Fruit fly (Drosophila melanogaster) whole organism, wandering third instar larva: Measurements from ENCODE around the gene beta-Spec.

Experiments
- CG32264 ChIP-seq: fragments of 200-800 bp; sonication (Bioruptor generic); optimal IDR thresholded peaks from 2 replicates; lab custom pipeline; 2016; ENCODE audit warnings: missing biosample characterization, missing genetic modification characterization
- CG9705 ChIP-seq: fragments of 200-800 bp; sonication (Bioruptor generic); optimal IDR thresholded peaks from 2 replicates; lab custom pipeline; 2018; ENCODE audit warnings: missing biosample characterization, mild to moderate bottlenecking, missing genetic modification characterization
- CrebA ChIP-seq: fragments of 200-800 bp; sonication (Bioruptor generic); optimal IDR thresholded peaks from 2 replicates; lab custom pipeline; 2016; ENCODE audit warnings: missing biosample characterization, mild to moderate bottlenecking, missing genetic modification characterization, borderline replicate concordance
- Dfd ChIP-seq: fragments of >200 bp; optimal IDR thresholded peaks from 2 replicates; lab custom pipeline; 2017; ENCODE audit warnings: missing biosample characterization, missing genetic modification characterization
- Dif ChIP-seq: fragments of 200-275, 200-300 bp; sonication (Bioruptor generic); optimal IDR thresholded peaks from 2 replicates; lab custom pipeline; 2018; ENCODE audit warnings: missing biosample characterization, missing genetic modification characterization; ENCODE audit not compliant: partially characterized antibody
- GATAd ChIP-seq: sonication (Bioruptor generic); optimal IDR thresholded peaks from 2 replicates; lab custom pipeline; 2016; ENCODE audit warnings: missing biosample characterization, missing genetic modification characterization
- HLH106 ChIP-seq: fragments of 200-800 bp; optimal IDR thresholded peaks from 3 replicates; lab custom pipeline; 2019; ENCODE audit warnings: missing biosample characterization, mild to moderate bottlenecking, missing genetic modification characterization, moderate library complexity
- Hnf4 ChIP-seq: fragments of 200-800 bp; sonication (Bioruptor generic); optimal IDR thresholded peaks from 2 replicates; lab custom pipeline; 2016; ENCODE audit warnings: missing biosample characterization, mild to moderate bottlenecking, missing genetic modification characterization
- Hr83 ChIP-seq: fragments of 200-300 bp; sonication (Bioruptor generic); optimal IDR thresholded peaks from 2 replicates; lab custom pipeline; 2016; ENCODE audit warnings: missing biosample characterization, mild to moderate bottlenecking, missing genetic modification characterization, moderate library complexity; ENCODE audit not compliant: poor library complexity, severe bottlenecking
- Jra ChIP-seq: sonication (Bioruptor generic); optimal IDR thresholded peaks from 2 replicates; lab custom pipeline; 2016; ENCODE audit warnings: missing biosample characterization, missing genetic modification characterization
- Mio ChIP-seq: sonication (Bioruptor generic); optimal IDR thresholded peaks from 2 replicates; lab custom pipeline; 2016; ENCODE audit warnings: missing biosample characterization, missing genetic modification characterization
- Myc ChIP-seq: fragments of >200 bp; optimal IDR thresholded peaks from 2 replicates; lab custom pipeline; 2017
- N ChIP-seq: fragments of >200 bp; optimal IDR thresholded peaks from 2 replicates; lab custom pipeline; 2018; ENCODE audit warnings: missing biosample characterization, missing external identifiers, missing genetic modification characterization
- OdsH ChIP-seq: fragments of 200-800 bp; sonication (Bioruptor generic); optimal IDR thresholded peaks from 2 replicates; lab custom pipeline; 2016; ENCODE audit warnings: missing biosample characterization, mild to moderate bottlenecking, missing genetic modification characterization
- Rel ChIP-seq, 2 experiments: fragments of 200-800 bp; sonication (Bioruptor generic) in 1 of 2; optimal IDR thresholded peaks; 2 replicates in 1 of 2; 3 replicates in 1 of 2; lab custom pipeline; 2016 to 2019; ENCODE audit warnings: mild to moderate bottlenecking in 2 of 2, missing biosample characterization in 2 of 2, missing genetic modification characterization in 2 of 2, moderate library complexity in 1 of 2
- Sp1 ChIP-seq: fragments of 200-800 bp; sonication (Bioruptor generic); optimal IDR thresholded peaks from 3 replicates; lab custom pipeline; 2019; ENCODE audit warnings: missing biosample characterization, mild to moderate bottlenecking, missing genetic modification characterization, moderate library complexity
- Vsx2 ChIP-seq: fragments of 200-300, 225-300 bp; sonication (Bioruptor generic); optimal IDR thresholded peaks from 2 replicates; lab custom pipeline; 2018; ENCODE audit warnings: missing biosample characterization, missing genetic modification characterization; ENCODE audit not compliant: partially characterized antibody
- br ChIP-seq: fragments of 200-800 bp; sonication (Bioruptor generic); optimal IDR thresholded peaks from 2 replicates; lab custom pipeline; 2016; ENCODE audit warnings: missing biosample characterization, missing genetic modification characterization
- brk ChIP-seq: fragments of 200-800 bp; sonication (Bioruptor generic); optimal IDR thresholded peaks from 2 replicates; lab custom pipeline; 2016; ENCODE audit warnings: missing biosample characterization, mild to moderate bottlenecking, missing genetic modification characterization
- dl ChIP-seq, 2 experiments: fragments of 175-275, 200-275 bp in 1 of 2; fragments of 200-275 bp in 1 of 2; sonication (Bioruptor generic); optimal IDR thresholded peaks; lab custom pipeline; 2018; ENCODE audit warnings: mild to moderate bottlenecking in 2 of 2, missing biosample characterization in 2 of 2, missing genetic modification characterization in 2 of 2, moderate library complexity in 2 of 2; ENCODE audit not compliant: partially characterized antibody in 2 of 2, insufficient read depth in 1 of 2
- ey ChIP-seq: fragments of 200-800 bp; sonication (Bioruptor generic); optimal IDR thresholded peaks from 2 replicates; lab custom pipeline; 2016; ENCODE audit warnings: missing biosample characterization, missing genetic modification characterization
- foxo ChIP-seq, 2 experiments: fragments of 200-800 bp; sonication (Bioruptor generic); optimal IDR thresholded peaks; 2 replicates in 1 of 2; 3 replicates in 1 of 2; lab custom pipeline; 2016 to 2017; ENCODE audit warnings: missing biosample characterization in 2 of 2, missing genetic modification characterization in 2 of 2
- fru ChIP-seq: fragments of 200-800 bp; sonication (Bioruptor generic); optimal IDR thresholded peaks from 3 replicates; lab custom pipeline; 2016; ENCODE audit warnings: missing biosample characterization, mild to moderate bottlenecking, missing genetic modification characterization
- h ChIP-seq: fragments of 200-800 bp; sonication (Bioruptor generic); optimal IDR thresholded peaks from 3 replicates; lab custom pipeline; 2016; ENCODE audit warnings: missing biosample characterization, mild to moderate bottlenecking, missing genetic modification characterization
- lola ChIP-seq: fragments of >200 bp; optimal IDR thresholded peaks from 2 replicates; lab custom pipeline; 2017; ENCODE audit warnings: missing biosample characterization, missing genetic modification characterization
- pan ChIP-seq: fragments of >200 bp; optimal IDR thresholded peaks from 2 replicates; lab custom pipeline; 2017
- psq ChIP-seq: fragments of 200-800 bp; sonication (Bioruptor generic); optimal IDR thresholded peaks from 3 replicates; lab custom pipeline; 2017; ENCODE audit warnings: missing biosample characterization, mild to moderate bottlenecking, missing genetic modification characterization, moderate library complexity
- rgr ChIP-seq: fragments of 200-800 bp; sonication (Bioruptor generic); optimal IDR thresholded peaks from 3 replicates; lab custom pipeline; 2016; ENCODE audit warnings: missing biosample characterization, mild to moderate bottlenecking, missing genetic modification characterization
- sage ChIP-seq: fragments of 200-800 bp; sonication (Bioruptor generic); optimal IDR thresholded peaks from 2 replicates; lab custom pipeline; 2016; ENCODE audit warnings: missing biosample characterization, mild to moderate bottlenecking, missing genetic modification characterization
- sv ChIP-seq: fragments of 200-800 bp; sonication (Bioruptor generic); optimal IDR thresholded peaks from 3 replicates; lab custom pipeline; 2016; ENCODE audit warnings: missing biosample characterization, missing genetic modification characterization
- tai ChIP-seq: sonication (Bioruptor generic); optimal IDR thresholded peaks from 2 replicates; lab custom pipeline; 2016; ENCODE audit warnings: missing biosample characterization, missing genetic modification characterization
- usp ChIP-seq: fragments of >200 bp; optimal IDR thresholded peaks from 2 replicates; lab custom pipeline; 2017; ENCODE audit warnings: missing biosample characterization, missing genetic modification characterization
- woc ChIP-seq: sonication (Bioruptor generic); optimal IDR thresholded peaks from 2 replicates; lab custom pipeline; 2016; ENCODE audit warnings: missing biosample characterization, mild to moderate bottlenecking, missing genetic modification characterization

The beta-Spec gene

DNA sequence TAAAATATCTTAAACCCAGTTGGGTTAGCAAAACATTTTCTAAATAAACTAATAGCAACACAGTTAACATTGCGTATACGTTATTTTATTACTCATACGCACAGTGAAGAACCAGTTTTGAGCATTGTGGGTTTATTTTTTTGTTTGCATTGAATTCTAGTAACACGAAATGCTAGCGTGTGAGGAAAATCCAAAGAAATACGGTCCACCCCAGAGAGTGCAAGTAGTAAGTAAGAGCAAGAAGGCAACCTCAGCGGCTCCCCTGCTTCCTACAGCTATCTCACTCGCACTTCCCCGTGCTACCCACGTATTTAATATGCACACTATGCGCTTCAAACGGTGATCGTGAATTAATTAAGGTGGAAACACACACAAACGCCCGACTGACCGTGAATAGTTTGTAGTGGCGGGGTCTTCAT, 32.2 kb upstream of the beta-Spec start (continued):
- TF ChIP-seq Vsx2 (GFP tag; lab: Kevin White, UChicago), result no peak
- TF ChIP-seq Dfd, result no peak
- peak; percentile 68 for TF ChIP-seq sage (GFP tag; lab: Kevin White, UChicago)

DNA sequence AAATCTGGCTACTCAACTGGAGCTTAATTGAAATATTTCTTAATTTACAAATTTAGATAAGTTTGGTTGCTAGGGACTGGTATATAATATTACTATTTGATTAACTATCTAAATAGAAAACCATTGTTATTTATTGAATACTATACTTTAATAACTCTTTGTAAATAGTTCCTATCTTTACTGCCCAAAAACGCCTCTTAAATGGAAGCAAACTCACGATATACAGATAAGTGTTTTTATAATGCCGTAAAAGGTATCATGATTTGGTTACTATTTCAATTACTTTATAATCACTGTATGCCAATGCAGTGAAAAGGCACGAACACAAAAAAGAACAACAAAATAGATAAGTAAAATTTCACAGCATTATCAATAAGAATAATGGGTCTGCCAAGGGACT, 31.3 kb upstream of the beta-Spec start:
- TF ChIP-seq Myc (lab: Kevin White, UChicago), result peak; percentile 52
- TF ChIP-seq N, result no peak

DNA sequence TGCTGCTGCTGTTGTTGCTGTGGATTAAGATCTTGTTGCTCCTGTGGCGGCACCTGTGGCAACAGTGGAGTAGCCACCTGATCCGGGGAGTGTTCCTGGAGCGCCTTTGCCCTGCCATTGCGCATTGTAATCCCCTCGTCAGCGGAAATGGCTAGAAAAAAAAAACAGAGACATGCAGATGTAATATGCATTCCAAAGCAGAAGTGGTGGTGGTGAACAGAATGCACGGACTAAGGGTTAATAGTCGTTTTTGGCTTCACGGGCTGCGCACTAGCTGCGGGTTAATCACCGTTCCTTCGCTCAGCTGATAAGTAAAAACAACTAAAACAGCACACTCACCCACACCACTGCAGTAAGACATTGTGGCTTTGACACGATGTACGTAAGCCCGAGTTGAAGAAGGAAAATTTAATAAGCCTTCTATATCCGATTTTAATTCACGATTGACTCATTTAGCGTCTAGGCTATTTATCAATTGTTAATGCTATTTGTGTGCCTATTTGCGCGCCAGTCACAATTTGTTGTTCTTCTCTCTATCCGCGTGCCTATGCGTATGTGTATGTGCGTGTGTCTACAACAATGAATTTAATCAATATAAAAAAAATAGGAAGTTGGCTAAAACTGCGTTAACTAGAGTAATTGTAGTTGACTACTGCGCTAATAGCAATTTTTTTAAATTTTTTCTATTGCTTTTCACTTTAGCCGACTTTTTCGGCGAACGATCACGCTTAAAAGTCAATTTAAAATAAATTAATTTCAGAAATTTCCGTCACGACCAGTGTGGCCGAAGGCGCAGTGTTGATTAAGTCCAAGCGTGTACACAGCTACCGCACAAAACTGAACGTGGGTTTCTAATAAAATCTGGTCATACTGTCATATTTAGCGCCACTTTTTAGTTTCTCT, 29.8 kb upstream of the beta-Spec start, which contains the start of gene stas:
TSS of gene stas (minus strand) at position 806 of the 903 bp plus-strand sequence.
- peak; percentile 16 for TF ChIP-seq rgr
- TF ChIP-seq Hr83, result peak; percentile 6
- peak; percentile 23 for TF ChIP-seq CG9705
- peak; percentile 20 for TF ChIP-seq br (GFP tag; lab: Kevin White, UChicago)
- TF ChIP-seq Jra, result no peak
- TF ChIP-seq fru (GFP tag; lab: Kevin White, UChicago), result peak; percentile 37
- peak; percentile 50 for TF ChIP-seq brk (GFP tag; lab: Kevin White, UChicago)
- no peak for TF ChIP-seq ey (GFP tag; lab: Kevin White, UChicago)
- TF ChIP-seq Hnf4 (GFP tag; lab: Kevin White, UChicago), result peak; percentile 21
- peak; percentile 15 for TF ChIP-seq Rel (GFP tag; optimal IDR thresholded peaks at IDR 0.05; lab: Kevin White, UChicago)
- TF ChIP-seq Rel (tag; optimal IDR thresholded peaks at IDR 0.05; lab: Kevin White, UChicago), result peak; percentile 35
- TF ChIP-seq foxo (GFP tag; optimal IDR thresholded peaks at IDR 0.05; lab: Kevin White, UChicago), result peak in 1 of 2 experiments; percentile 5
- TF ChIP-seq h (GFP tag; lab: Kevin White, UChicago), result peak; percentile 37
- no peak for TF ChIP-seq usp (GFP tag; lab: Kevin White, UChicago)
- no peak for TF ChIP-seq dl (GFP tag; optimal IDR thresholded peaks at IDR 0.05; lab: Kevin White, UChicago; ENCODE audit: insufficient read depth in 1 of 2, partially characterized antibody in 2 of 2)
- no peak for TF ChIP-seq Vsx2 (GFP tag; lab: Kevin White, UChicago)
- TF ChIP-seq CG32264 (GFP tag; lab: Kevin White, UChicago), result no peak
- TF ChIP-seq HLH106 (tag; lab: Kevin White, UChicago), result peak; percentile 9
- peak; percentile 38 for TF ChIP-seq Sp1 (GFP tag; lab: Kevin White, UChicago)
- TF ChIP-seq sage (GFP tag; lab: Kevin White, UChicago), result no peak
- no peak for TF ChIP-seq pan
- TF ChIP-seq psq, result peak; percentile 12
- no peak for TF ChIP-seq CrebA (GFP tag; lab: Kevin White, UChicago)
- peak; percentile 7 for TF ChIP-seq OdsH
- peak; percentile 17 for TF ChIP-seq sv (GFP tag; lab: Kevin White, UChicago)

DNA sequence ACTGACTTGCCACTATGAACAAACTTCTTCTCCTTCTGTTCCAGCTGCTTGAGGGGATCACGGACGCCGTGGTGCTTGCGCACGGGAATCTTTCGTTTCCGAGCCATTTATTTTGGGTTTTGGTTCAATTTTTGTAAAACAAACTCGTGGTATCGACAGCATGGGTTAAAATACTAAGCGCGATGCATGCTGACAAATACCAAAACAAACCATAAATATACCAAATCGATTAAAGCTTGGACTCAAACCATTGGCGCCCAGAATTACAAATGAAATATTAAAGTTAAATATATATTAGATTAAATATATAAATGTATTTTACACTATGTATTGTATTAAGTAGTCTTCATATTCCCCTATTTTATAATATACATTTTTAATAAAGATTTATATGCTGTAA, 27.9 kb upstream of the beta-Spec start, which contains the start of gene CG8326:
TSS of gene CG8326 (minus strand) at position 176 of the 400 bp plus-strand sequence.
- TF ChIP-seq N (no peak), Hnf4 (GFP tag; lab: Kevin White, UChicago) (no peak), CrebA (GFP tag; lab: Kevin White, UChicago) (no peak), Dif (no peak), woc (GFP tag; lab: Kevin White, UChicago) (no peak), Mio (GFP tag; lab: Kevin White, UChicago) (no peak), lola (GFP tag; lab: Kevin White, UChicago) (no peak), GATAd (GFP tag; lab: Kevin White, UChicago) (no peak), usp (GFP tag; lab: Kevin White, UChicago) (no peak), tai (GFP tag; lab: Kevin White, UChicago) (no peak)
